Worm (Caenorhabditis elegans): ENCODE measurements around the gene pah-1.

pah-1 gene

DNA sequence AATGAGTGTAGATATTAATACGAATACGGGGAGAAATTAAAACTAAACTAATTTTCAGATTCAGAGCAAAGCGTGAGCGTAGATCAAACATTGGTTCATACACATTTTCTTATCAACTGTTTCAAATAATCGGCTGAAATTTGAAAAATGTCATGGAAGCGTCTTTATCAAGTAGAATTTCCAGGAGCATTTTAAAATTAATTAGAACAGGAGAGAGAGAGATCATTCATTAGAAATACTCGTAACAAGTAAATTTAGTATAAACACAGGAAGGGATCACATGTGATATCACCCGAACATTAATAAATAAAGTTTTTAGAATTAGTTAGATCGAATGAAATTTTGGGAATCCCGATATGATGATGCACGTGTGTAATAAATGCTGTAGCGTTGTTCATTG is 40.1 kb upstream of the pah-1 start, which contains the start of gene pho-13:
TSS of gene pho-13 (minus strand) at position 101 of the 400 bp plus-strand sequence.
- TF ChIP-seq mep-1 (tag; optimal IDR thresholded peaks at IDR 0.05) (no peak), nhr-237 (tag; optimal IDR thresholded peaks at IDR 0.05) (no peak), cnd-1 (tag; optimal IDR thresholded peaks at IDR 0.05) (no peak), snpc-4 (tag; optimal IDR thresholded peaks at IDR 0.05) (no peak), drap-1 (GFP tag; optimal IDR thresholded peaks at IDR 0.05) (no peak), ceh-83 (GFP tag; optimal IDR thresholded peaks at IDR 0.05) (no peak), pha-4 (tag; optimal IDR thresholded peaks at IDR 0.05) (no peak), flh-1 (GFP tag; optimal IDR thresholded peaks at IDR 0.05) (no peak), nhr-12 (tag; optimal IDR thresholded peaks at IDR 0.05) (no peak)

DNA sequence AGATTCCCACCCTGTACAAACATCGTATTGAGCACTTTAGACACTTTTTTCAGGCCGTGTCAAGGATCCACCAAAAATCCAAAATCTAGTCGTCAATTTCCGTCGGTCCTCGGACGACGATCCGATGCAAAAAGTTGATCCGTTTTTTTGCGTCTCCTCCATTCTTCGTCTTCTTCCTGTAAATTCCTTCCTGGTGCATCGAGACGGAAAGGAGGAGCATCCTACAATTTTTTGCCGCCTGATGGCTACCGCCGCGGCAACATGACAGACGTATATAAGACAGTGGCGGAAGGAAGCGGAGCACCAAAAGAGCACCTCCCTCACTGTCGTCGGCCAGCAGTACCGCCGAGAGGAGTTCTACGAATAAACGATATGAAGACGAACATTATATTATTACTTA is 34.0 kb upstream of the pah-1 start, which contains the start of gene appg-2:
TSS of gene appg-2 (plus strand) at position 301 of the 400 bp plus-strand sequence.
- TF ChIP-seq nhr-76 (tag; optimal IDR thresholded peaks at IDR 0.05) (no peak), elt-3 (tag; optimal IDR thresholded peaks at IDR 0.05) (no peak), ztf-11 (tag; optimal IDR thresholded peaks at IDR 0.05) (no peak), ceh-39 (tag; optimal IDR thresholded peaks at IDR 0.05) (no peak), lsy-2 (tag; optimal IDR thresholded peaks at IDR 0.05) (no peak), cnd-1 (tag; optimal IDR thresholded peaks at IDR 0.05) (no peak), nhr-28 (tag; optimal IDR thresholded peaks at IDR 0.05) (no peak), drap-1 (GFP tag; optimal IDR thresholded peaks at IDR 0.05) (no peak), bed-3 (GFP tag; optimal IDR thresholded peaks at IDR 0.05) (no peak)

DNA sequence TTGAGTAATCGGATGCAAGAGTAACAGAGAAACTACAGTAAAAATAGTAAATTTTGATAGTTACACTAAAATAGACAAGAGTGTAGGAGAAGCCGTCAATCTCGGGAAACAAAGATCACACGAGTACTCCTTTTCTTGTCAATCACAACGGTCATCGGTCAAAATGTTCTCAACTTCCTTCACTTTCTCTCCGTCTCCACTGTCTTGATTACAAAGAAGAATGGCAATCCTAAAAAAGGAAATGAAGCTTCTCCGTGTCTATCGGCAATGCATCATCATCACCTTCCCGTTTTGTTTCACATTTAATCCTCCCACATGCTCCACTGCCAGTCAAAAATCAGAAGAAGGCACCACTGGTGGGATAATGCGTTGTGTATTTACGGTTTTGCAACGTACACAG is 32.9 kb upstream of the pah-1 start:
- no peak for TF ChIP-seq lin-13 (tag; optimal IDR thresholded peaks at IDR 0.05)
- TF ChIP-seq sem-2 (GFP tag; optimal IDR thresholded peaks at IDR 0.05): no peak

DNA sequence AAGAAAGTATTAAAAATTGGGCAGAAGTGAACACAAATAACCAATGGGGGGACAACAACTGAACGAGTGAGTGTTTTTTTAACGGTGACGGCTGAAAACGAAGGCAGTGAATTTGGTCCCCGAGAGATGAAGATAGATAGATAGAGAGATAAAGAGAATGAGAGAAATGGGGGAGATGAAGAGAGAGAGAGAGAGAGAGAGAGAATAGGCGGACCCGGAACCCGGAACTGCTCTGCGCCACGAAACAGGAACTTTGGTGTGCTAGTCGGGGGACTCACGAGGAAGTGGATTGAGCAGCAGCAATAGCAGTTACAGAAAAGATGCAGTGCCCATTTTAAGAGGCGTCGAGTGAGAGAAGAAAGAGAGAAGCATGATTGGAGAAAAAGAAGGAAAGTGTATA is 29.6 kb upstream of the pah-1 start:
- peak; percentile 56 for TF ChIP-seq ces-1 (GFP tag; optimal IDR thresholded peaks at IDR 0.05)
- no peak for TF ChIP-seq flh-1 (GFP tag; optimal IDR thresholded peaks at IDR 0.05)

DNA sequence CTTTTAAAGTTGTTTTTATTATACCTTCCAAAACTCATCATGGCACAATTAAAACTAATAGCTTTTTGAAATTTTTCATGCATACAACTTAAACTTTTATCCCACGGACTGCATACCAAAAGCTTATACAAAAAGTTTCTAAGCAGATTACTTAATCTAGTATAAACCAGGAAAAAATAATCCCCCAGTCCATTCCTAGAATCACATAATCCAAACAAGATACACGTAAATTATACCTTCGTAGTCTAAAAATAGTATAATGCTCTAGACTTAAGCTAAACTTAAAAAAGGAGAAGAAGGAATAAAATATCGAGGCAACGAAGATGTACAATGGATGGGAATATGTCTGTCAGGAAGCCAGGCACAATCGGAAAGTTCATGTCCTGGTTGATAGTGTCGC is 28.4 kb upstream of the pah-1 start:
- no peak for TF ChIP-seq nhr-237 (tag; optimal IDR thresholded peaks at IDR 0.05)
- TF ChIP-seq lin-32 (GFP tag; optimal IDR thresholded peaks at IDR 0.05): no peak
- TF ChIP-seq mep-1 (tag; optimal IDR thresholded peaks at IDR 0.05): no peak
- no peak for TF ChIP-seq M03D4.4 (tag; optimal IDR thresholded peaks at IDR 0.05)
- TF ChIP-seq nhr-76 (tag; optimal IDR thresholded peaks at IDR 0.05): no peak
- TF ChIP-seq ham-2 (GFP tag; optimal IDR thresholded peaks at IDR 0.05): no peak
- no peak for TF ChIP-seq ceh-43 (GFP tag; optimal IDR thresholded peaks at IDR 0.05)
- TF ChIP-seq snpc-4 (tag; optimal IDR thresholded peaks at IDR 0.05): no peak

DNA sequence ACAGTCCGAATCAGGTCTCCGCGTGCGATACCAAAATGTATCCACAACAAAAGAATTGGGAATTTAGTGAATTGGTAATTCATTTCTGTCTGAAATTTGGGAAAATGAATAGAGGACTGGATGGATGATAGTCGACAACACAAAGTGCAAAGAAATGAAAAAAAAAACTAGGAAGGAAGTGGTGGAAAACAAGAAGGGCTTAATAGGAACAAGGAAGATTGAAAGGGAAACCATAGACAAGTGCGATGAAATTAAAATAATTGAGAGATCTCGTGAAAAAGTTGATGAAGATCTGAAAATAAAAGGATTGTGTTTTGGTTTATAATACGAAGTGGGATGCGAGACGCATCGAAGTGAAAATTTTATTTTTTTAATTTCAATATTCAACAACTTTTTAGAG is 27.3 kb upstream of the pah-1 start, which contains the start of gene F07H5.7:
TSS of gene F07H5.7 (minus strand) at position 101 of the 400 bp plus-strand sequence.
- TF ChIP-seq nhr-76 (tag; optimal IDR thresholded peaks at IDR 0.05): no peak
- no peak for TF ChIP-seq cnd-1 (tag; optimal IDR thresholded peaks at IDR 0.05)
- TF ChIP-seq zip-8 (tag; optimal IDR thresholded peaks at IDR 0.05): no peak
- no peak for TF ChIP-seq lin-13 (tag; optimal IDR thresholded peaks at IDR 0.05)
- no peak for TF ChIP-seq mep-1 (tag; optimal IDR thresholded peaks at IDR 0.05)
- TF ChIP-seq nhr-237 (tag; optimal IDR thresholded peaks at IDR 0.05): no peak
- TF ChIP-seq nhr-2 (tag; optimal IDR thresholded peaks at IDR 0.05): no peak
- TF ChIP-seq bed-3 (GFP tag; optimal IDR thresholded peaks at IDR 0.05): no peak
- no peak for TF ChIP-seq pha-4 (tag; optimal IDR thresholded peaks at IDR 0.05)
- no peak for TF ChIP-seq lsy-2 (tag; optimal IDR thresholded peaks at IDR 0.05)
- TF ChIP-seq ceh-83 (GFP tag; optimal IDR thresholded peaks at IDR 0.05): no peak
- TF ChIP-seq lin-32 (GFP tag; optimal IDR thresholded peaks at IDR 0.05): no peak
- TF ChIP-seq ceh-43 (GFP tag; optimal IDR thresholded peaks at IDR 0.05): no peak
- TF ChIP-seq ham-2 (GFP tag; optimal IDR thresholded peaks at IDR 0.05): no peak
- TF ChIP-seq nhr-12 (tag; optimal IDR thresholded peaks at IDR 0.05): no peak

DNA sequence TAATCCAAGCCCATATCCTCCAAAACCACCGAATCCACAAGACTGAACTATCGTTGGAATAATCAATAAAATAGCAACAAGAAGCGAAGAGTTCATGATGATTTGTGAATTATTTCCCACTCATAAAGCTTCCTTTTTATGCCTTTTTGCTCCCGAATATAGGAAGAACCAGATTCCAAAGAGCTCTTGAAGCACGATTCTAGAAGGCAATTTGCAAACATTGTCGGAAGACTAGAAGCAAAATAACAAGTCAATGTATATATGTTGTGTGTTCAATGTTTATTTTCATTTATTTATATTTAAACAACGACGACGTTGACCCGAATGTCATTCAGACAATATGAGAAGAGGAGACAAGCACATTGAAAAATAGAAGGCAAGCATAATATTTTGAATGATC is 25.8 kb upstream of the pah-1 start, which contains the start of gene idpa-2:
TSS of gene idpa-2 (minus strand) at position 101 of the 400 bp plus-strand sequence.
- no peak for TF ChIP-seq lin-32 (GFP tag; optimal IDR thresholded peaks at IDR 0.05)
- TF ChIP-seq lsy-2 (tag; optimal IDR thresholded peaks at IDR 0.05): no peak
- no peak for TF ChIP-seq snpc-4 (tag; optimal IDR thresholded peaks at IDR 0.05)
- no peak for TF ChIP-seq sptf-1 (tag; optimal IDR thresholded peaks at IDR 0.05)
- no peak for TF ChIP-seq blmp-1 (tag; optimal IDR thresholded peaks at IDR 0.05)
- no peak for TF ChIP-seq bed-3 (GFP tag; optimal IDR thresholded peaks at IDR 0.05)
- TF ChIP-seq cnd-1 (tag; optimal IDR thresholded peaks at IDR 0.05): no peak
- no peak for TF ChIP-seq elt-1 (tag; optimal IDR thresholded peaks at IDR 0.05; ENCODE audit: borderline replicate concordance, insufficient read depth)
- no peak for TF ChIP-seq mep-1 (tag; optimal IDR thresholded peaks at IDR 0.05)
- TF ChIP-seq nhr-28 (tag; optimal IDR thresholded peaks at IDR 0.05): no peak
